Worm (Caenorhabditis elegans): ENCODE data around the gene fpn-1.2.

DNA sequence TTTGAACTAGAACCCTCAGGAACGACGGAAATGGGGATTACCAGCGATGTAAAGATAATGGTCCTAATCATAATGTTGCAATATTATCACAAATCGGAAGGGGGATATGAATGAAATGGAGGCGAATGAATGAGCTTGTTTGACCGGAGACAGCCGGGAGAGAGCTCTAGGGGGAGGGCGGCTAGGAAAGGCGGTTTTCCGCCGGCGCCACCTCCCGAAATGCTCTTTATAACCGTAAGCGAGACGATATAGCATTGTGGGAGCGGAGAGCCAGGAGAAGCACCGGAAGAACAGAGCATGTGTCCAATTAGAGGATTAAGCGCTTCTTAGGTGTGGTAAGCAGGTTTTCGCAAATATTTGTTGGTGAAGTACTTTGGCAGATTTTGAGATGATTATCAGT, 38.9 kb downstream of the fpn-1.2 start, which contains the start of gene R12A1.3:
- TF ChIP-seq unc-62 (GFP tag; optimal IDR thresholded peaks at IDR 0.05) (no peak), snpc-4 (GFP tag; optimal IDR thresholded peaks at IDR 0.05) (no peak), snpc-4 (tag; optimal IDR thresholded peaks at IDR 0.05) (no peak), sdz-38 (tag; optimal IDR thresholded peaks at IDR 0.05) (no peak), hrde-1 (tag; optimal IDR thresholded peaks at IDR 0.05; ENCODE audit: borderline replicate concordance) (no peak), B0261.1 (tag; optimal IDR thresholded peaks at IDR 0.05) (no peak), dox-1 (GFP tag; IDR thresholded peaks at IDR 0.05) (no peak), F55B11.4 (tag; optimal IDR thresholded peaks at IDR 0.05; ENCODE audit: borderline replicate concordance, insufficient read depth) (no peak)
